Worm (Caenorhabditis elegans): ENCODE measurements around the gene C15B12.2.
A peak's percentile ranks its signal among the peaks of the same experiment; 100 is the strongest.

DNA sequence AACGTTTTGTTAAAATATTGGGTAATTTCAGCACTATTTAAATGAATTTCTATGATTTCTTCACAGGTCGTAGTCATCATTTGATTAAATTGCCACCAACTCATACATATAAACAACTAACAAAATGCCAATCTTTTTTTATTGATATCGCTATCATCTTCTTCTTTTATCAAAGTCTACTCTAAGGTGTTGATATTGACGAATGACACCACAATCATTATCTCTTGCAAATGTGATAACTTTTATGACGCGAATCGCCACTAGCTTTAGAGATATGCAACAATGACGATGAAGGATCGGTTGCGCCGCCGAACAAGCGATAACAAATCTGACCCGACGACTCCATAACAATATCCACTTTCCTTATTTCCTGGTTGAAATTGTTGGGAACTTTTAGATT lies 51.3 kb downstream of the C15B12.2 start:
- TF ChIP-seq unc-62 (GFP tag; optimal IDR thresholded peaks at IDR 0.05) (no peak), hlh-12 (tag; optimal IDR thresholded peaks at IDR 0.05) (no peak), gei-17 (GFP tag; optimal IDR thresholded peaks at IDR 0.05) (no peak), Y53G8AR.9 (GFP tag; conservative IDR thresholded peaks at IDR 0.05) (no peak), K12H6.12 (tag; optimal IDR thresholded peaks at IDR 0.05) (no peak), lin-35 (GFP tag; optimal IDR thresholded peaks at IDR 0.05) (no peak), nhr-80 (tag; optimal IDR thresholded peaks at IDR 0.05) (peak; percentile 41), dox-1 (GFP tag; IDR thresholded peaks at IDR 0.05) (no peak), aptf-2 (GFP tag; conservative IDR thresholded peaks at IDR 0.05) (no peak), nfya-2 (GFP tag; IDR thresholded peaks at IDR 0.05) (no peak), pha-4 (tag; optimal IDR thresholded peaks at IDR 0.05) (no peak), hmg-1.2 (GFP tag; IDR thresholded peaks at IDR 0.05) (no peak), D2030.7 (GFP tag; IDR thresholded peaks at IDR 0.05) (no peak)

All from whole organism, young adult.